Fruit fly (Drosophila melanogaster) S2 (cell line): ENCODE results near the gene GXIVsPLA2.

Experiments used
- CG8478 ChIP-seq: fragments of >200 bp; optimal IDR thresholded peaks from 2 replicates; lab custom pipeline; 2018
- CTCF ChIP-seq, 2 experiments: fragments of >200 bp; optimal IDR thresholded peaks; 2 replicates each; lab custom pipeline; 2018

DNA sequence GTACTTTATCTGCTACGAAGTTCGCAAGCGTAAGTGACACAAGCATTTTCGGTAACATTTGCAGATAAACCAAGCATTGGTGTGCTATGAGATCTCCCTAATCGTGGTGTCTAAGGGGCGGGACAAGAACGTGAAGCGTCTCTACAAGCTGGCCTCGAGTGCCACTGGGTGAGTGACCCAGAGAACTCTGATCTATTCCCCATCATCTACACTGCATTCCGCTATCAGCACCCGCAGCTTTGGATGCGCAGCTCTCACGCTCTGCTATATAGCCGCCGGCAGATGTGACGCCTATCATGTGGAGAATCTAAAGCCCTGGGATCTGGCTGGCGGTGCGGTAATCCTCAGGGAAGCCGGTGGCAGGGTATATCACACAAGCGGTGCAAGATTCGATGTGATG is 24.3 kb downstream of the GXIVsPLA2 start:
- no peak for TF ChIP-seq CG8478
- no peak for TF ChIP-seq CTCF (optimal IDR thresholded peaks at IDR 0.05; lab: Kevin White, UChicago)
